Fruit fly (Drosophila melanogaster) whole organism, embryonic: ENCODE data around the gene nan.
A peak's percentile ranks its signal among the peaks of the same experiment; 100 is the strongest.

Source experiments
- Aef1 ChIP-seq: fragments of 200-800 bp; sonication (Bioruptor generic); IDR thresholded peaks from 3 replicates; pipeline ENCODE4 v1.3.6; 2022; ENCODE audit warnings: missing biosample characterization, missing genetic modification characterization
- CG10267 ChIP-seq: fragments of 200-800 bp; sonication (Bioruptor generic); optimal IDR thresholded peaks from 2 replicates; lab custom pipeline; 2018; ENCODE audit warnings: missing biosample characterization, mild to moderate bottlenecking, missing genetic modification characterization, moderate library complexity
- CG11504 ChIP-seq: fragments of 200-800 bp; sonication (Bioruptor generic); optimal IDR thresholded peaks from 3 replicates; lab custom pipeline; 2019; ENCODE audit warnings: missing biosample characterization, mild to moderate bottlenecking, missing genetic modification characterization, moderate library complexity
- CG12659 ChIP-seq: fragments of 200-800 bp; sonication (Bioruptor generic); optimal IDR thresholded peaks from 3 replicates; lab custom pipeline; 2017; ENCODE audit warnings: mild to moderate bottlenecking, missing biosample characterization, missing genetic modification reagents, missing genetic modification characterization
- CG15479 ChIP-seq: fragments of 200-800 bp; sonication (Bioruptor generic); optimal IDR thresholded peaks from 3 replicates; lab custom pipeline; 2019; ENCODE audit warnings: missing biosample characterization, mild to moderate bottlenecking, missing genetic modification characterization, moderate library complexity
- CG15601 ChIP-seq: fragments of 200-800 bp; sonication (Bioruptor generic); optimal IDR thresholded peaks from 3 replicates; lab custom pipeline; 2019; ENCODE audit warnings: missing biosample characterization, mild to moderate bottlenecking, missing genetic modification characterization, moderate library complexity
- CG16813 ChIP-seq: fragments of 200-800 bp; sonication (Bioruptor generic); IDR thresholded peaks from 3 replicates; pipeline ENCODE4 v1.3.6; 2022; ENCODE audit warnings: missing biosample characterization, missing genetic modification characterization; ENCODE audit not compliant: partially characterized antibody
- CG17359 ChIP-seq: fragments of 200-800 bp; sonication (Bioruptor generic); optimal IDR thresholded peaks from 3 replicates; lab custom pipeline; 2018; ENCODE audit warnings: missing biosample characterization, mild to moderate bottlenecking, missing genetic modification characterization, moderate library complexity
- CG17912 ChIP-seq: fragments of 200-800 bp; sonication (Bioruptor generic); optimal IDR thresholded peaks from 2 replicates; lab custom pipeline; 2018; ENCODE audit warnings: missing biosample characterization, mild to moderate bottlenecking, missing genetic modification characterization
- CG1832 ChIP-seq: fragments of 200-800 bp; sonication (Bioruptor generic); optimal IDR thresholded peaks from 2 replicates; lab custom pipeline; 2017; ENCODE audit warnings: missing biosample characterization, mild to moderate bottlenecking, missing genetic modification characterization, inconsistent platforms
- CG2199 ChIP-seq: fragments of 200-800 bp; sonication (Bioruptor generic); IDR thresholded peaks from 3 replicates; pipeline ENCODE4 v1.3.6; 2022; ENCODE audit warnings: missing biosample characterization, missing genetic modification characterization
- CG3726 ChIP-seq: fragments of 200-800 bp; sonication (Bioruptor generic); IDR thresholded peaks from 3 replicates; pipeline ENCODE4, ENCODE4 v1.3.6; 2022; ENCODE audit warnings: missing biosample characterization, missing genetic modification characterization
- CG3847 ChIP-seq: fragments of 200-800 bp; sonication (Bioruptor generic); IDR thresholded peaks from 2 replicates; pipeline ENCODE4 v1.3.6; 2022; ENCODE audit warnings: missing biosample characterization, missing genetic modification characterization
- CG4360 ChIP-seq: fragments of 200-800 bp; sonication (Bioruptor generic); IDR thresholded peaks from 2 replicates; pipeline ENCODE4 v1.3.6; 2022; ENCODE audit warnings: missing biosample characterization, missing genetic modification characterization
- CG6654 ChIP-seq: fragments of 200-800 bp; sonication (Bioruptor generic); optimal IDR thresholded peaks from 2 replicates; lab custom pipeline; 2017; ENCODE audit warnings: missing biosample characterization, mild to moderate bottlenecking, missing genetic modification characterization
- D ChIP-seq, 2 experiments: fragments of 200-800 bp in 1 of 2; fragments of >200 bp in 1 of 2; sonication (Bioruptor generic) in 1 of 2; optimal IDR thresholded peaks; 2 replicates in 1 of 2; 3 replicates in 1 of 2; lab custom pipeline; 2017; ENCODE audit warnings: mild to moderate bottlenecking in 1 of 2, missing biosample characterization in 1 of 2, missing genetic modification characterization in 1 of 2, missing genetic modification reagents in 1 of 2
- Fer3 ChIP-seq: fragments of 200-800 bp; sonication (Bioruptor generic); optimal IDR thresholded peaks from 2 replicates; lab custom pipeline; 2018; ENCODE audit warnings: missing biosample characterization, mild to moderate bottlenecking, missing genetic modification characterization, moderate library complexity
- Hr3 ChIP-seq: fragments of 200-800 bp; sonication (Bioruptor generic); optimal IDR thresholded peaks from 3 replicates; lab custom pipeline; 2016; ENCODE audit warnings: missing biosample characterization, missing genetic modification characterization
- Nf-YB ChIP-seq: fragments of 200-800 bp; sonication (Bioruptor generic); optimal IDR thresholded peaks from 3 replicates; lab custom pipeline; 2019; ENCODE audit warnings: missing biosample characterization, mild to moderate bottlenecking, missing genetic modification characterization, moderate library complexity
- Nf-YC ChIP-seq: fragments of 200-800 bp; optimal IDR thresholded peaks from 3 replicates; lab custom pipeline; 2019; ENCODE audit warnings: missing biosample characterization, mild to moderate bottlenecking, missing genetic modification characterization, moderate library complexity
- Scr ChIP-seq: fragments of 200-800 bp; sonication (Bioruptor generic); IDR thresholded peaks from 2 replicates; pipeline ENCODE4 v1.3.6; 2022; ENCODE audit warnings: missing biosample characterization, missing genetic modification characterization; ENCODE audit not compliant: partially characterized antibody
- Tbp ChIP-seq: fragments of >200 bp; optimal IDR thresholded peaks from 2 replicates; lab custom pipeline; 2018; ENCODE audit warnings: missing biosample characterization, missing genetic modification characterization
- ac ChIP-seq: fragments of 200-800 bp; sonication (Bioruptor generic); optimal IDR thresholded peaks from 3 replicates; lab custom pipeline; 2017; ENCODE audit warnings: missing biosample characterization, mild to moderate bottlenecking, missing genetic modification characterization
- btn ChIP-seq: fragments of 200-800 bp; sonication (Bioruptor generic); optimal IDR thresholded peaks from 2 replicates; lab custom pipeline; 2016; ENCODE audit warnings: missing biosample characterization, missing genetic modification characterization
- crp ChIP-seq, 2 experiments: fragments of 200-800 bp; sonication (Bioruptor generic); optimal IDR thresholded peaks; 2 replicates in 1 of 2; 3 replicates in 1 of 2; lab custom pipeline; 2017; ENCODE audit warnings: missing biosample characterization in 2 of 2, missing genetic modification characterization in 2 of 2, mild to moderate bottlenecking in 1 of 2, moderate library complexity in 1 of 2
- exex ChIP-seq: fragments of 200-800 bp; sonication (Bioruptor generic); optimal IDR thresholded peaks from 4 replicates; lab custom pipeline; 2018; ENCODE audit warnings: missing biosample characterization, mild to moderate bottlenecking, missing genetic modification characterization, moderate library complexity
- fru ChIP-seq: fragments of >200 bp; optimal IDR thresholded peaks from 2 replicates; lab custom pipeline; 2017
- gfzf ChIP-seq: fragments of 200-800 bp; sonication (Bioruptor generic); optimal IDR thresholded peaks from 2 replicates; lab custom pipeline; 2016; ENCODE audit warnings: missing biosample characterization, mild to moderate bottlenecking, missing genetic modification characterization, moderate library complexity
- grn ChIP-seq: fragments of 200-800 bp; sonication (Bioruptor generic); optimal IDR thresholded peaks from 3 replicates; lab custom pipeline; 2017; ENCODE audit warnings: missing biosample characterization, missing genetic modification characterization
- gro ChIP-seq: fragments of 200-800 bp; sonication (Bioruptor generic); optimal IDR thresholded peaks from 2 replicates; lab custom pipeline; 2016; ENCODE audit warnings: missing biosample characterization, missing genetic modification characterization
- nerfin-2 ChIP-seq: fragments of 200-800 bp; sonication (Bioruptor generic); IDR thresholded peaks from 2 replicates; pipeline ENCODE4 v1.3.6; 2022; ENCODE audit warnings: missing biosample characterization, missing genetic modification characterization; ENCODE audit not compliant: partially characterized antibody
- pho ChIP-seq: fragments of 200-800 bp; sonication (Bioruptor generic); optimal IDR thresholded peaks from 2 replicates; lab custom pipeline; 2016; ENCODE audit warnings: missing biosample characterization, missing genetic modification characterization
- pros ChIP-seq: fragments of 200-800 bp; sonication (Bioruptor generic); optimal IDR thresholded peaks from 3 replicates; lab custom pipeline; 2019; ENCODE audit warnings: missing biosample characterization, mild to moderate bottlenecking, missing genetic modification characterization, moderate library complexity
- psq ChIP-seq: fragments of 200-800 bp; sonication (Bioruptor generic); optimal IDR thresholded peaks from 2 replicates; lab custom pipeline; 2017; ENCODE audit warnings: missing biosample characterization, missing genetic modification characterization
- sd ChIP-seq: fragments of 200-800 bp; sonication (Bioruptor generic); optimal IDR thresholded peaks from 3 replicates; lab custom pipeline; 2018; ENCODE audit warnings: missing biosample characterization, mild to moderate bottlenecking, missing genetic modification characterization, moderate library complexity
- tll ChIP-seq, 2 experiments: fragments of 200-800 bp in 1 of 2; fragments of >200 bp in 1 of 2; sonication (Bioruptor generic) in 1 of 2; optimal IDR thresholded peaks; 2 replicates each; lab custom pipeline; 2017 to 2019; ENCODE audit warnings: missing biosample characterization in 2 of 2, missing genetic modification characterization in 2 of 2, mild to moderate bottlenecking in 1 of 2, moderate library complexity in 1 of 2
- vnd ChIP-seq: fragments of 200-800 bp; sonication (Bioruptor generic); IDR thresholded peaks from 3 replicates; pipeline ENCODE4 v1.3.6; 2022; ENCODE audit warnings: missing biosample characterization, missing genetic modification characterization; ENCODE audit not compliant: partially characterized antibody
- vvl ChIP-seq: fragments of 200-800 bp; sonication (Bioruptor generic); IDR thresholded peaks from 2 replicates; pipeline ENCODE4 v1.3.6; 2022; ENCODE audit warnings: missing biosample characterization, missing genetic modification characterization
- zen ChIP-seq: fragments of 200-800 bp; sonication (Bioruptor generic); optimal IDR thresholded peaks from 3 replicates; lab custom pipeline; 2018; ENCODE audit warnings: missing biosample characterization, mild to moderate bottlenecking, missing genetic modification characterization, moderate library complexity

The nan gene

DNA sequence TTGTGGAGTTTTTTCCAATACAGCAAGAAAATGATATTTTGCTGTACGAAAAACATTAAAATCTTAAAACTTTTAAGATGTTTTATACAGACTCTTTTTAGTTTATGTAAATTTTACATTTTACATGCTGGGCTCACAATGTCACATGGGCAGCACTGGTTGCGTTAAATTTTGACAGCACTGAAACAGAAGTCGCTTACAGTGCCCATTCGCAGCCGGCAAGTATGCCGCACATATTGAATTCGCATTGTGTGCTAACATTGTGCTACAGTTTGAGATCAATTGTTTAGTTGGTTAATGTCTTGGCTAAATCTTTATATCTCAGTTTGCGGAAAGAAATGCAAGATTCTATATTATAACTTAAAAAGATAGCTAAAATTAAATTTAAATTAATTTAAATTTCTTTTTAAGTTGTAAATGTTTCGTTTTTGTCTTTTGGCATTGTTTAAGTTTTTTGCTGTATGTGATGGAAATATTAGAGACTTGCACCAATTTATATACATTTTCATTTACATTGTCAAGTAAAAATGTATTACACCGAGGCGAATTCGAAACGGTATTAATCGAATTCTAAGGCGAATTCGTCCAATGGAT, 22.9 kb upstream of the nan start (continued):
- TF ChIP-seq CG3726 (GFP tag; lab: Robert Waterston, UW) (no peak), gro (no peak), Scr (GFP tag; lab: Robert Waterston, UW) (peak; percentile 31), vnd (GFP tag; lab: Robert Waterston, UW) (0 out of 3 replicates have a peak, but pooled peaks have one; percentile 17), btn (GFP tag; lab: Kevin White, UChicago) (no peak), CG2199 (peak; percentile 61; the same call in 1 of the 3 replicates), crp (GFP tag; optimal IDR thresholded peaks at IDR 0.05; lab: Kevin White, UChicago) (no peak), CG12659 (no peak), CG10267 (tag; lab: Kevin White, UChicago) (peak; percentile 28), CG6654 (GFP tag; lab: Kevin White, UChicago) (peak; percentile 97), CG15601 (no peak), vvl (GFP tag; lab: Robert Waterston, UW) (peak; percentile 61; the same call in 1 of the 2 replicates), CG16813 (peak; percentile 45; the same call in 2 of the 3 replicates), CG11504 (tag; lab: Kevin White, UChicago) (peak; percentile 11), CG17359 (tag; lab: Kevin White, UChicago) (no peak), CG17912 (no peak)
- TF ChIP-seq, all 482 proteins: peak for 27

DNA sequence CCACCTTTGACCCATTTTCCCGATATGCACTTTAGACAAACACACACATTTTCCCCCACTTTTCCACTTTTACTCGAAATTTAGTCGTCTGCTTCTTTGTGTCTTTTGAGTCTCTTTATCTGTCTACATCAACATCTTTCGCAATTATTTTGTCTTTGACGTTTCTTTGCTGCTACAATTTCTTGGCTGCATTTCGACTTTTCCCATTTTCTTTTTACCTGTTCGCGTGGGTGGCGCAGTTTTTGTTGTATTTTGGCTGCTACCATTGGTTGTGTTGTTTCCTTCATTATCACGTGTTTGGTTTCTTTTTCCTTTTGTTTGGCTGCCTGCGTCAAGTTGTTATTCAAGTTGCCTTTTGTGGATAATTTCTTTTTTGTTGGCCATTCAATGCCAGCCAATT, 22.2 kb upstream of the nan start:
- TF ChIP-seq Fer3 (tag; lab: Kevin White, UChicago), result no peak
- peak; percentile 33 for TF ChIP-seq Nf-YB (GFP tag; lab: Kevin White, UChicago)
- TF ChIP-seq fru (lab: Kevin White, UChicago), result no peak
- peak; percentile 69 for TF ChIP-seq D (optimal IDR thresholded peaks at IDR 0.05; lab: Kevin White, UChicago)
- TF ChIP-seq D (GFP tag; optimal IDR thresholded peaks at IDR 0.05; lab: Kevin White, UChicago), result no peak
- TF ChIP-seq pho, result no peak
- TF ChIP-seq sd, result peak; percentile 19
- peak; percentile 25 for TF ChIP-seq psq
- peak; percentile 26 for TF ChIP-seq zen (tag; lab: Kevin White, UChicago)
- peak; percentile 49 for TF ChIP-seq CG15479 (GFP tag; lab: Kevin White, UChicago)
- TF ChIP-seq Tbp (GFP tag; lab: Kevin White, UChicago), result no peak
- peak in 1 of 2 experiments; percentile 70 for TF ChIP-seq tll (GFP tag; optimal IDR thresholded peaks at IDR 0.05; lab: Kevin White, UChicago)
- TF ChIP-seq ac (GFP tag; lab: Kevin White, UChicago), result no peak
- TF ChIP-seq Hr3, result no peak
- peak; percentile 41; the same call in 1 of the 2 replicates for TF ChIP-seq CG4360
- peak; percentile 86 for TF ChIP-seq pros

DNA sequence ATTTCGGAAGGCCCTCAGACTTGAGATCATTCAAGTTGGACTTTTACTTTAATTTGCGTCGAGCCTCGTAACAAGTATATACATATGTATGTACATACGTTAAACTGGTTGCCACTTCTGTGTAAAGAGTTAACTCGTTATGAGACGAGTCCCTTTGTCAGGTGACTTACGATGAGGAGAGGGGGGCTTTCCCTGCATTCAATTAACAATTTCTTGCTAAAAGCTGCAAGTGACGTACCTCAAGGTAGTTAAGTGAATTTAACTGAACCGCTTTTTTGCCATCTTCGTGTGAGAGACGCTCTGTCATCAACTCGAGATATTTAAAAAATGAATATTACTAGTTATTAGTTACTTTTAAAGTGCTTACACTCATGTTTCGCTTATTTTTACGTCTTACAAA, 19.5 kb upstream of the nan start:
- no peak for TF ChIP-seq gfzf (GFP tag; lab: Kevin White, UChicago)

DNA sequence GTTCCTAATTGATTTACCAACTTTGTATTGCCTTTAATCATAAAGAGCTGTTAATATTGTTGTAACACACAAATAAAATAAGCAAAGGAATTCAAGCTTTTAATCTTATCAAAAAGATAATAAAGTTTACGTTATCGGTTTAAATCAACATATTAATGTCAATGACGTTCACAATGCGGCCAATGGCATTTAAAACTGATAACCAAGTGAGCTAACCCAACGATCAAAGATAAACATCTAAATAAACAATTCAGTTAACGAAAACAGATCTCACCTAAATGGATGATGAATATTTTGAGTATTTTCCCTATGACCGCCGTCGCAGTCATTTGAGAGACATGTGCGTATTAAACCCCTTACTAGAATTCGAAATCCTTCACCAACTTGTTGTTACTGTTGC, 17.9 kb upstream of the nan start:
- peak; percentile 55 for TF ChIP-seq exex (tag; lab: Kevin White, UChicago)
- TF ChIP-seq Nf-YB (GFP tag; lab: Kevin White, UChicago), result peak; percentile 40
- no peak for TF ChIP-seq nerfin-2 (GFP tag; lab: Robert Waterston, UW)
- TF ChIP-seq CG3847 (GFP tag; lab: Robert Waterston, UW), result no peak
- TF ChIP-seq Nf-YC (tag; lab: Kevin White, UChicago), result peak; percentile 42
- peak; percentile 80 for TF ChIP-seq grn (GFP tag; lab: Kevin White, UChicago)
- TF ChIP-seq Aef1, result no peak
- no peak for TF ChIP-seq CG1832 (GFP tag; lab: Kevin White, UChicago)
- TF ChIP-seq sd, result peak; percentile 67
